Fruit fly (Drosophila melanogaster): Measurements from ENCODE around the gene mRpL45.

mRpL45 gene

dm6 chr3R:22625514-22626333, 7.4 kb downstream of the mRpL45 start (continued):
- TF ChIP-seq CG13424 (tag; optimal IDR thresholded peaks at IDR 0.05) (peak; percentile 46), CkIIα-i1 (GFP tag; IDR thresholded peaks at IDR 0.05) (no peak), Bgb (GFP tag; IDR thresholded peaks at IDR 0.05; ENCODE audit: partially characterized antibody) (0 out of 2 replicates have a peak, but pooled peaks have one; percentile 4), ci (GFP tag; IDR thresholded peaks at IDR 0.05) (no peak), Nf-YB (GFP tag; optimal IDR thresholded peaks at IDR 0.05) (peak; percentile 32), vnd (GFP tag; IDR thresholded peaks at IDR 0.05; ENCODE audit: partially characterized antibody) (no peak), hb (GFP tag; IDR thresholded peaks at IDR 0.05; ENCODE audit: partially characterized antibody) (no peak)

- no peak for TF ChIP-seq z (GFP tag; IDR thresholded peaks at IDR 0.05)
- TF ChIP-seq chm (GFP tag; IDR thresholded peaks at IDR 0.05) = peak; percentile 61
- no peak for TF ChIP-seq Vsx1 (GFP tag; optimal IDR thresholded peaks at IDR 0.05)
- no peak for TF ChIP-seq CoRest (tag; optimal IDR thresholded peaks at IDR 0.05)
- TF ChIP-seq caup (GFP tag; optimal IDR thresholded peaks at IDR 0.05; ENCODE audit: severe bottlenecking) = no peak
- no peak for TF ChIP-seq crp (GFP tag; optimal IDR thresholded peaks at IDR 0.05)
- no peak for TF ChIP-seq odd (GFP tag; optimal IDR thresholded peaks at IDR 0.05)
- TF ChIP-seq emc (GFP tag; optimal IDR thresholded peaks at IDR 0.05) = no peak
- TF ChIP-seq corto (GFP tag; optimal IDR thresholded peaks at IDR 0.05) = no peak
- TF ChIP-seq CG12391 (tag; optimal IDR thresholded peaks at IDR 0.05) = no peak
- TF ChIP-seq fd3F (GFP tag; optimal IDR thresholded peaks at IDR 0.05) = no peak
- TF ChIP-seq Sox102F (GFP tag; optimal IDR thresholded peaks at IDR 0.05) = no peak
- no peak for TF ChIP-seq exex (tag; optimal IDR thresholded peaks at IDR 0.05)
- TF ChIP-seq CG3726 (GFP tag; IDR thresholded peaks at IDR 0.05) = no peak
- TF ChIP-seq sens (GFP tag) = peak; percentile 72
- no peak for TF ChIP-seq CG6765 (GFP tag; optimal IDR thresholded peaks at IDR 0.05)
- no peak for TF ChIP-seq CG10462 (GFP tag; optimal IDR thresholded peaks at IDR 0.05)
- TF ChIP-seq CG3163 (GFP tag; optimal IDR thresholded peaks at IDR 0.05) = no peak
- TF ChIP-seq jing (GFP tag; optimal IDR thresholded peaks at IDR 0.05) = no peak
- no peak for TF ChIP-seq Side (GFP tag; optimal IDR thresholded peaks at IDR 0.05)
- peak in 1 of 2 experiments; percentile 64 for TF ChIP-seq Pdp1 (GFP tag; optimal IDR thresholded peaks at IDR 0.05)
- TF ChIP-seq ci (GFP tag; IDR thresholded peaks at IDR 0.05) = peak; percentile 44; the same call in 2 of the 3 replicates
- no peak for TF ChIP-seq CG7271 (tag; optimal IDR thresholded peaks at IDR 0.05)
- no peak for TF ChIP-seq HLHmδ (GFP tag; optimal IDR thresholded peaks at IDR 0.05)
- no peak for TF ChIP-seq CG15269 (tag; optimal IDR thresholded peaks at IDR 0.05)
- no peak for TF ChIP-seq CG1792 (GFP tag; optimal IDR thresholded peaks at IDR 0.05)
- no peak for TF ChIP-seq CG8290 (GFP tag; optimal IDR thresholded peaks at IDR 0.05)
- TF ChIP-seq CG8290 (tag; optimal IDR thresholded peaks at IDR 0.05) = peak in 1 of 2 experiments; percentile 9
- TF ChIP-seq pan (optimal IDR thresholded peaks at IDR 0.05) = no peak
- TF ChIP-seq pan (GFP tag; optimal IDR thresholded peaks at IDR 0.05 in 1 of 2, IDR thresholded peaks at IDR 0.05 in 1 of 2) = no peak
- TF ChIP-seq CG17328 (GFP tag; IDR thresholded peaks at IDR 0.05) = 0 out of 2 replicates have a peak, but pooled peaks have one; percentile 10
- no peak for TF ChIP-seq CG5180 (GFP tag; optimal IDR thresholded peaks at IDR 0.05)
- peak; percentile 8 for TF ChIP-seq Jarid2 (GFP tag; optimal IDR thresholded peaks at IDR 0.05)
- TF ChIP-seq gro (GFP tag; optimal IDR thresholded peaks at IDR 0.05) = no peak
Observed at dm6 chr3R:22626334-22626688, 8.0 kb downstream of the mRpL45 start.
